Worm (Caenorhabditis elegans) whole organism, L4 larva: ENCODE measurements around the gene M195.2.

ENCODE experiments used
- F49E8.2 ChIP-seq: sonication (generic microtip); optimal IDR thresholded peaks from 2 replicates; lab custom pipeline; 2016; ENCODE audit warnings: missing compliant biosample characterization, mild to moderate bottlenecking, missing genetic modification characterization, borderline replicate concordance
- T20F7.1 ChIP-seq: fragments of 200-800 bp; sonication (Bioruptor generic); optimal IDR thresholded peaks from 2 replicates; lab custom pipeline; 2018; ENCODE audit warnings: mild to moderate bottlenecking, missing genetic modification characterization, missing compliant biosample characterization
- Y105C5A.15 ChIP-seq: fragments of 200-800 bp; sonication (Bioruptor generic); IDR thresholded peaks from 2 replicates; pipeline ENCODE4 v1.3.6; 2022; ENCODE audit warnings: missing genetic modification characterization, missing compliant biosample characterization
- Y5F2A.4 ChIP-seq: fragments of 200-800 bp; sonication (Bioruptor generic); optimal IDR thresholded peaks from 2 replicates; lab custom pipeline; 2018; ENCODE audit warnings: mild to moderate bottlenecking, missing genetic modification characterization, missing compliant biosample characterization
- ZK337.2 ChIP-seq: fragments of 200-800 bp; sonication (Bioruptor generic); IDR thresholded peaks from 2 replicates; pipeline ENCODE4 v1.3.6; 2022; ENCODE audit warnings: missing genetic modification reagents, missing genetic modification characterization, missing compliant biosample characterization
- ZK546.5 ChIP-seq, 2 experiments: sonication (generic microtip); optimal IDR thresholded peaks; 2 replicates each; lab custom pipeline; 2017; ENCODE audit warnings: missing biosample characterization in 2 of 2, missing genetic modification characterization in 2 of 2
- ama-1 ChIP-seq: fragments of 150-350 bp; optimal IDR thresholded peaks from 2 replicates; lab custom pipeline; 2014; ENCODE audit warnings: inconsistent platforms, mixed read lengths
- ceh-32 ChIP-seq: sonication (generic microtip); optimal IDR thresholded peaks from 2 replicates; lab custom pipeline; 2016; ENCODE audit warnings: mild to moderate bottlenecking, missing genetic modification characterization, missing compliant biosample characterization; ENCODE audit not compliant: poor library complexity
- ceh-62 ChIP-seq: sonication (generic microtip); optimal IDR thresholded peaks from 2 replicates; lab custom pipeline; 2017; ENCODE audit warnings: missing biosample characterization, missing genetic modification characterization
- ceh-82 ChIP-seq: sonication (generic microtip); optimal IDR thresholded peaks from 2 replicates; lab custom pipeline; 2017; ENCODE audit warnings: missing biosample characterization, missing genetic modification characterization
- cey-2 ChIP-seq: sonication (generic microtip); optimal IDR thresholded peaks from 3 replicates; lab custom pipeline; 2017; ENCODE audit warnings: missing genetic modification characterization, mild to moderate bottlenecking, missing compliant biosample characterization, antibody characterized with exemption, borderline replicate concordance; ENCODE audit not compliant: insufficient read depth
- daf-16 ChIP-seq, 3 experiments: sonication (generic microtip); optimal IDR thresholded peaks; 2 replicates each; lab custom pipeline; 2016 to 2017; ENCODE audit warnings: missing genetic modification characterization in 3 of 3, missing genetic modification reagents in 3 of 3, mild to moderate bottlenecking in 2 of 3, missing compliant biosample characterization in 2 of 3, missing biosample characterization in 1 of 3, moderate library complexity in 1 of 3
- daf-8 ChIP-seq: fragments of 200-800 bp; sonication (Bioruptor generic); IDR thresholded peaks from 2 replicates; pipeline ENCODE4 v1.3.6; 2022; ENCODE audit warnings: missing genetic modification characterization, missing compliant biosample characterization
- dmd-6 ChIP-seq: fragments of 200-800 bp; sonication (Bioruptor generic); IDR thresholded peaks from 2 replicates; pipeline ENCODE4 v1.3.6; 2022; ENCODE audit warnings: missing genetic modification reagents, missing genetic modification characterization, missing compliant biosample characterization
- dmd-9 ChIP-seq: fragments of 200-800 bp; sonication (Bioruptor generic); IDR thresholded peaks from 2 replicates; pipeline ENCODE4 v1.3.6; 2022; ENCODE audit warnings: missing genetic modification reagents, missing genetic modification characterization, missing compliant biosample characterization
- dpl-1 ChIP-seq: fragments of 150-350 bp; optimal IDR thresholded peaks from 2 replicates; lab custom pipeline; 2014; ENCODE audit warnings: missing biosample characterization, missing genetic modification reagents, missing genetic modification characterization
- duxl-1 ChIP-seq: sonication (generic microtip); optimal IDR thresholded peaks from 2 replicates; lab custom pipeline; 2016; ENCODE audit warnings: mild to moderate bottlenecking, missing genetic modification characterization, moderate library complexity, missing compliant biosample characterization; ENCODE audit not compliant: poor library complexity
- egl-43 ChIP-seq: fragments of 200-800 bp; sonication (Bioruptor generic); IDR thresholded peaks from 2 replicates; pipeline ENCODE4 v1.3.6; 2022; ENCODE audit warnings: missing genetic modification reagents, missing genetic modification characterization, missing compliant biosample characterization
- fkh-10 ChIP-seq: fragments of 150-350 bp; optimal IDR thresholded peaks from 2 replicates; lab custom pipeline; 2014; ENCODE audit warnings: missing biosample characterization, missing genetic modification reagents, missing genetic modification characterization
- gei-8 ChIP-seq: fragments of 200-800 bp; sonication (Bioruptor generic); optimal IDR thresholded peaks from 2 replicates; lab custom pipeline; 2018; ENCODE audit warnings: mild to moderate bottlenecking, missing genetic modification characterization, missing compliant biosample characterization
- hif-1 ChIP-seq, 2 experiments: sonication (generic microtip); optimal IDR thresholded peaks; 2 replicates each; lab custom pipeline; 2016 to 2017; ENCODE audit warnings: missing compliant biosample characterization in 2 of 2, missing genetic modification characterization in 2 of 2, missing genetic modification reagents in 2 of 2, missing genotype in 2 of 2, mild to moderate bottlenecking in 1 of 2
- hlh-30 ChIP-seq: sonication (generic microtip); optimal IDR thresholded peaks from 2 replicates; lab custom pipeline; 2017; ENCODE audit warnings: antibody characterized with exemption, mild to moderate bottlenecking, missing genetic modification characterization, missing compliant biosample characterization; ENCODE audit not compliant: insufficient read depth
- lim-7 ChIP-seq: fragments of 200-800 bp; sonication (Bioruptor generic); IDR thresholded peaks from 2 replicates; pipeline ENCODE4 v1.3.6; 2022; ENCODE audit warnings: missing genetic modification characterization, missing compliant biosample characterization
- lin-1 ChIP-seq: fragments of 200-800 bp; sonication (Bioruptor generic); IDR thresholded peaks from 2 replicates; pipeline ENCODE4 v1.3.6; 2022; ENCODE audit warnings: missing genetic modification reagents, missing genetic modification characterization, missing compliant biosample characterization
- lin-29 ChIP-seq: fragments of 200-800 bp; sonication (Bioruptor generic); IDR thresholded peaks from 2 replicates; pipeline ENCODE4 v1.3.6; 2022; ENCODE audit warnings: missing genetic modification reagents, missing genetic modification characterization, missing compliant biosample characterization
- lin-38 ChIP-seq: fragments of 200-800 bp; sonication (Bioruptor generic); IDR thresholded peaks from 2 replicates; pipeline ENCODE4 v1.3.6; 2022; ENCODE audit warnings: missing genetic modification reagents, missing genetic modification characterization, missing compliant biosample characterization
- lin-39 ChIP-seq: fragments of 150-350 bp; optimal IDR thresholded peaks from 2 replicates; lab custom pipeline; 2014; ENCODE audit warnings: missing biosample characterization, missing genetic modification reagents, missing genetic modification characterization
- lir-3 ChIP-seq: sonication (generic microtip); optimal IDR thresholded peaks from 2 replicates; lab custom pipeline; 2016; ENCODE audit warnings: mild to moderate bottlenecking, missing genetic modification characterization, missing compliant biosample characterization
- madf-5 ChIP-seq, 2 experiments: fragments of 200-800 bp; sonication (Bioruptor generic); IDR thresholded peaks; 2 replicates each; pipeline ENCODE4 v1.3.6; 2022; ENCODE audit warnings: missing compliant biosample characterization in 2 of 2, missing genetic modification characterization in 2 of 2
- mdl-1 ChIP-seq, 2 experiments: fragments of 150-350 bp in 1 of 2; sonication (generic microtip) in 1 of 2; optimal IDR thresholded peaks; 2 replicates each; lab custom pipeline; 2014 to 2017; ENCODE audit warnings: missing biosample characterization in 2 of 2, missing genetic modification characterization in 2 of 2
- mdt-29 ChIP-seq: fragments of 200-800 bp; sonication (Bioruptor generic); IDR thresholded peaks from 2 replicates; pipeline ENCODE4 v1.3.6; 2022; ENCODE audit warnings: missing genetic modification reagents, missing genetic modification characterization, missing compliant biosample characterization
- mep-1 ChIP-seq: fragments of 150-350 bp; sonication (generic microtip); optimal IDR thresholded peaks from 3 replicates; lab custom pipeline; 2014; ENCODE audit warnings: missing biosample characterization, missing genetic modification characterization
- mes-2 ChIP-seq: sonication (generic microtip); optimal IDR thresholded peaks from 2 replicates; lab custom pipeline; 2016; ENCODE audit warnings: missing genotype, mild to moderate bottlenecking, missing genetic modification characterization, missing compliant biosample characterization; ENCODE audit not compliant: poor library complexity, severe bottlenecking
- nhr-10 ChIP-seq: fragments of 150-350 bp; optimal IDR thresholded peaks from 2 replicates; lab custom pipeline; 2014; ENCODE audit warnings: missing biosample characterization, missing genetic modification characterization
- nhr-102 ChIP-seq: sonication (generic microtip); optimal IDR thresholded peaks from 2 replicates; lab custom pipeline; 2016; ENCODE audit warnings: mild to moderate bottlenecking, missing genetic modification characterization, moderate library complexity, missing compliant biosample characterization
- nhr-237 ChIP-seq: sonication (generic microtip); optimal IDR thresholded peaks from 2 replicates; lab custom pipeline; 2017; ENCODE audit warnings: missing biosample characterization, missing genetic modification characterization
- nhr-28 ChIP-seq: fragments of 150-350 bp; optimal IDR thresholded peaks from 2 replicates; lab custom pipeline; 2014; ENCODE audit warnings: missing biosample characterization, missing genetic modification characterization
- nhr-42 ChIP-seq: fragments of 200-800 bp; sonication (Bioruptor generic); IDR thresholded peaks from 2 replicates; pipeline ENCODE4 v1.3.6; 2022; ENCODE audit warnings: missing genetic modification characterization, missing compliant biosample characterization
- nhr-77 ChIP-seq: fragments of 150-350 bp; optimal IDR thresholded peaks from 2 replicates; lab custom pipeline; 2014; ENCODE audit warnings: missing biosample characterization, missing genetic modification characterization
- pha-4 ChIP-seq, 2 experiments: fragments of 150-350 bp in 1 of 2; fragments of 200-800 bp in 1 of 2; sonication (Bioruptor generic) in 1 of 2; IDR thresholded peaks in 1 of 2; optimal IDR thresholded peaks in 1 of 2; 2 replicates each; pipeline versions ENCODE4 v1.3.6 to Lab custom; 2014 to 2022; ENCODE audit warnings: missing genetic modification characterization in 2 of 2, missing genetic modification reagents in 2 of 2, missing biosample characterization in 1 of 2, missing compliant biosample characterization in 1 of 2
- pqm-1 ChIP-seq: sonication (generic microtip); optimal IDR thresholded peaks from 2 replicates; lab custom pipeline; 2017; ENCODE audit warnings: missing biosample characterization, missing genetic modification characterization
- saeg-2 ChIP-seq: fragments of 200-800 bp; sonication (Bioruptor generic); IDR thresholded peaks from 2 replicates; pipeline ENCODE4 v1.3.6; 2022; ENCODE audit warnings: missing genetic modification reagents, missing genetic modification characterization, missing compliant biosample characterization
- snpc-1.2 ChIP-seq: fragments of 200-800 bp; sonication (Bioruptor generic); IDR thresholded peaks from 2 replicates; pipeline ENCODE4 v1.3.6; 2022; ENCODE audit warnings: missing genetic modification reagents, missing genetic modification characterization, missing compliant biosample characterization
- spr-3 ChIP-seq: fragments of 200-800 bp; sonication (Bioruptor generic); optimal IDR thresholded peaks from 2 replicates; lab custom pipeline; 2018; ENCODE audit warnings: mild to moderate bottlenecking, missing genetic modification characterization, missing compliant biosample characterization
- unc-39 ChIP-seq: sonication (generic microtip); optimal IDR thresholded peaks from 2 replicates; lab custom pipeline; 2017; ENCODE audit warnings: missing biosample characterization, missing genetic modification characterization
- unc-62 ChIP-seq, 3 experiments: fragments of 150-350 bp in 1 of 3; sonication (generic microtip); optimal IDR thresholded peaks in 2 of 3; peaks in 1 of 3; 1 replicate in 1 of 3; 2 replicates in 2 of 3; lab custom pipeline; 2014 to 2017; ENCODE audit warnings: missing biosample characterization in 3 of 3, missing genetic modification characterization in 3 of 3, missing genetic modification reagents in 3 of 3, missing genotype in 1 of 3
- vab-7 ChIP-seq: fragments of 200-800 bp; sonication (Bioruptor generic); IDR thresholded peaks from 2 replicates; pipeline ENCODE4 v1.3.6; 2022; ENCODE audit warnings: missing genetic modification reagents, missing genetic modification characterization, missing compliant biosample characterization
- zip-11 ChIP-seq: fragments of 200-800 bp; sonication (Bioruptor generic); IDR thresholded peaks from 2 replicates; pipeline ENCODE4 v1.3.6; 2022; ENCODE audit warnings: missing genetic modification characterization, missing compliant biosample characterization

The M195.2 gene

ce11 chrII:8382880-8383279, 22.3 kb downstream of the M195.2 start (continued):
- peak in 1 of 2 experiments; percentile 45 for TF ChIP-seq daf-16 (GFP tag; optimal IDR thresholded peaks at IDR 0.05; lab: Kevin White, UChicago)
- TF ChIP-seq daf-16 (tag; optimal IDR thresholded peaks at IDR 0.05; lab: Kevin White, UChicago) = peak; percentile 90
- no peak for TF ChIP-seq vab-7 (GFP tag; lab: Robert Waterston, UW)
- TF ChIP-seq cey-2 (tag; lab: Kevin White, UChicago) = peak; percentile 21
- no peak for TF ChIP-seq lin-29 (GFP tag; lab: Robert Waterston, UW)
- no peak for TF ChIP-seq Y5F2A.4 (GFP tag; lab: Kevin White, UChicago)
- TF ChIP-seq ZK546.5 (tag; optimal IDR thresholded peaks at IDR 0.05; lab: Kevin White, UChicago) = no peak
- TF ChIP-seq gei-8 (GFP tag; lab: Kevin White, UChicago) = peak; percentile 5
- no peak for TF ChIP-seq mes-2 (tag; lab: Kevin White, UChicago)
- TF ChIP-seq dpl-1 (GFP tag; lab: Kevin White, UChicago) = no peak
- no peak for TF ChIP-seq nhr-237 (tag; lab: Kevin White, UChicago)
- no peak for TF ChIP-seq nhr-42 (GFP tag; lab: Robert Waterston, UW)
- TF ChIP-seq nhr-10 = peak; percentile 59
- no peak for TF ChIP-seq F49E8.2 (tag; lab: Kevin White, UChicago)
- 0 out of 2 replicates have a peak, but pooled peaks have one; percentile 62 for TF ChIP-seq saeg-2 (GFP tag; lab: Robert Waterston, UW)
- peak; percentile 74 for TF ChIP-seq hlh-30 (tag; lab: Kevin White, UChicago)
- TF ChIP-seq nhr-102 (tag; lab: Kevin White, UChicago) = peak; percentile 81
- TF ChIP-seq dmd-6 (GFP tag; lab: Robert Waterston, UW) = peak; percentile 96
- no peak for TF ChIP-seq lir-3
- TF ChIP-seq ceh-82 = no peak
- no peak for TF ChIP-seq fkh-10 (GFP tag; lab: Kevin White, UChicago)
- no peak for TF ChIP-seq lin-39 (tag; lab: Kevin White, UChicago)
- TF ChIP-seq daf-8 (GFP tag; lab: Robert Waterston, UW) = no peak
- TF ChIP-seq lim-7 = no peak
- no peak for TF ChIP-seq Y105C5A.15 (GFP tag; lab: Robert Waterston, UW)
- TF ChIP-seq egl-43 (GFP tag; lab: Robert Waterston, UW) = no peak
- TF ChIP-seq ceh-32 (tag; lab: Kevin White, UChicago) = no peak
- TF ChIP-seq duxl-1 = no peak
- TF ChIP-seq pha-4 (GFP tag; IDR thresholded peaks at IDR 0.05; lab: Robert Waterston, UW) = peak; percentile 41; the same call in 1 of the 2 replicates
- TF ChIP-seq pha-4 (tag; optimal IDR thresholded peaks at IDR 0.05; lab: Kevin White, UChicago) = no peak
- peak; percentile 51 for TF ChIP-seq T20F7.1 (GFP tag; lab: Kevin White, UChicago)
- no peak for TF ChIP-seq mdt-29 (GFP tag; lab: Robert Waterston, UW)
- no peak for TF ChIP-seq unc-39
- TF ChIP-seq dmd-9 = no peak
- peak; percentile 97 for TF ChIP-seq nhr-28 (tag; lab: Kevin White, UChicago)
- peak; percentile 95 for TF ChIP-seq nhr-77 (tag; lab: Kevin White, UChicago)
- TF ChIP-seq pqm-1 (tag; lab: Kevin White, UChicago) = peak; percentile 96
- TF ChIP-seq madf-5 (GFP tag; IDR thresholded peaks at IDR 0.05; lab: Robert Waterston, UW) = no peak
- no peak for TF ChIP-seq mep-1
- no peak for TF ChIP-seq ama-1
- peak in 1 of 2 experiments; percentile 85 for TF ChIP-seq mdl-1 (tag; optimal IDR thresholded peaks at IDR 0.05; lab: Kevin White, UChicago)
- no peak for TF ChIP-seq lin-38 (GFP tag; lab: Robert Waterston, UW)
- no peak for TF ChIP-seq ceh-62 (tag; lab: Kevin White, UChicago)
- peak in 1 of 2 experiments; percentile 83 for TF ChIP-seq hif-1 (tag; optimal IDR thresholded peaks at IDR 0.05; lab: Kevin White, UChicago)
- peak in 1 of 2 experiments; percentile 45 for TF ChIP-seq unc-62 (GFP tag; optimal IDR thresholded peaks at IDR 0.05 in 1 of 2; lab: Kevin White, UChicago)
- no peak for TF ChIP-seq unc-62 (tag; optimal IDR thresholded peaks at IDR 0.05; lab: Kevin White, UChicago)
- TF ChIP-seq snpc-1.2 (GFP tag; lab: Robert Waterston, UW) = no peak
- no peak for TF ChIP-seq zip-11
- no peak for TF ChIP-seq spr-3 (GFP tag; lab: Kevin White, UChicago)
- no peak for TF ChIP-seq ZK337.2 (GFP tag; lab: Robert Waterston, UW)
- TF ChIP-seq lin-1 (GFP tag; lab: Robert Waterston, UW) = peak; percentile 87
